Fruit fly (Drosophila melanogaster) whole organism, wandering third instar larva: ENCODE measurements around the gene Gyc88E.

Experiments used
- Abd-B ChIP-seq: fragments of >200 bp; optimal IDR thresholded peaks from 2 replicates; lab custom pipeline; 2017; ENCODE audit warnings: missing biosample characterization, missing genetic modification characterization
- CG32264 ChIP-seq: fragments of 200-800 bp; sonication (Bioruptor generic); optimal IDR thresholded peaks from 2 replicates; lab custom pipeline; 2016; ENCODE audit warnings: missing biosample characterization, missing genetic modification characterization
- CG9705 ChIP-seq: fragments of 200-800 bp; sonication (Bioruptor generic); optimal IDR thresholded peaks from 2 replicates; lab custom pipeline; 2018; ENCODE audit warnings: missing biosample characterization, mild to moderate bottlenecking, missing genetic modification characterization
- CrebA ChIP-seq: fragments of 200-800 bp; sonication (Bioruptor generic); optimal IDR thresholded peaks from 2 replicates; lab custom pipeline; 2016; ENCODE audit warnings: missing biosample characterization, mild to moderate bottlenecking, missing genetic modification characterization, borderline replicate concordance
- Dif ChIP-seq: fragments of 200-275, 200-300 bp; sonication (Bioruptor generic); optimal IDR thresholded peaks from 2 replicates; lab custom pipeline; 2018; ENCODE audit warnings: missing biosample characterization, missing genetic modification characterization; ENCODE audit not compliant: partially characterized antibody
- HLH106 ChIP-seq: fragments of 200-800 bp; optimal IDR thresholded peaks from 3 replicates; lab custom pipeline; 2019; ENCODE audit warnings: missing biosample characterization, mild to moderate bottlenecking, missing genetic modification characterization, moderate library complexity
- Hr78 ChIP-seq: fragments of >200 bp; optimal IDR thresholded peaks from 2 replicates; lab custom pipeline; 2017; ENCODE audit warnings: missing biosample characterization, missing genetic modification characterization
- Hr83 ChIP-seq: fragments of 200-300 bp; sonication (Bioruptor generic); optimal IDR thresholded peaks from 2 replicates; lab custom pipeline; 2016; ENCODE audit warnings: missing biosample characterization, mild to moderate bottlenecking, missing genetic modification characterization, moderate library complexity; ENCODE audit not compliant: poor library complexity, severe bottlenecking
- Jra ChIP-seq: sonication (Bioruptor generic); optimal IDR thresholded peaks from 2 replicates; lab custom pipeline; 2016; ENCODE audit warnings: missing biosample characterization, missing genetic modification characterization
- Mio ChIP-seq: sonication (Bioruptor generic); optimal IDR thresholded peaks from 2 replicates; lab custom pipeline; 2016; ENCODE audit warnings: missing biosample characterization, missing genetic modification characterization
- Myc ChIP-seq: fragments of >200 bp; optimal IDR thresholded peaks from 2 replicates; lab custom pipeline; 2017
- N ChIP-seq: fragments of >200 bp; optimal IDR thresholded peaks from 2 replicates; lab custom pipeline; 2018; ENCODE audit warnings: missing biosample characterization, missing external identifiers, missing genetic modification characterization
- OdsH ChIP-seq: fragments of 200-800 bp; sonication (Bioruptor generic); optimal IDR thresholded peaks from 2 replicates; lab custom pipeline; 2016; ENCODE audit warnings: missing biosample characterization, mild to moderate bottlenecking, missing genetic modification characterization
- Rel ChIP-seq, 2 experiments: fragments of 200-800 bp; sonication (Bioruptor generic) in 1 of 2; optimal IDR thresholded peaks; 2 replicates in 1 of 2; 3 replicates in 1 of 2; lab custom pipeline; 2016 to 2019; ENCODE audit warnings: mild to moderate bottlenecking in 2 of 2, missing biosample characterization in 2 of 2, missing genetic modification characterization in 2 of 2, moderate library complexity in 1 of 2
- Sp1 ChIP-seq: fragments of 200-800 bp; sonication (Bioruptor generic); optimal IDR thresholded peaks from 3 replicates; lab custom pipeline; 2019; ENCODE audit warnings: missing biosample characterization, mild to moderate bottlenecking, missing genetic modification characterization, moderate library complexity
- Vsx2 ChIP-seq: fragments of 200-300, 225-300 bp; sonication (Bioruptor generic); optimal IDR thresholded peaks from 2 replicates; lab custom pipeline; 2018; ENCODE audit warnings: missing biosample characterization, missing genetic modification characterization; ENCODE audit not compliant: partially characterized antibody
- br ChIP-seq: fragments of 200-800 bp; sonication (Bioruptor generic); optimal IDR thresholded peaks from 2 replicates; lab custom pipeline; 2016; ENCODE audit warnings: missing biosample characterization, missing genetic modification characterization
- brk ChIP-seq: fragments of 200-800 bp; sonication (Bioruptor generic); optimal IDR thresholded peaks from 2 replicates; lab custom pipeline; 2016; ENCODE audit warnings: missing biosample characterization, mild to moderate bottlenecking, missing genetic modification characterization
- dsf ChIP-seq: sonication (Bioruptor generic); optimal IDR thresholded peaks from 2 replicates; lab custom pipeline; 2016; ENCODE audit warnings: missing biosample characterization, missing genetic modification characterization, borderline replicate concordance
- ey ChIP-seq: fragments of 200-800 bp; sonication (Bioruptor generic); optimal IDR thresholded peaks from 2 replicates; lab custom pipeline; 2016; ENCODE audit warnings: missing biosample characterization, missing genetic modification characterization
- foxo ChIP-seq, 2 experiments: fragments of 200-800 bp; sonication (Bioruptor generic); optimal IDR thresholded peaks; 2 replicates in 1 of 2; 3 replicates in 1 of 2; lab custom pipeline; 2016 to 2017; ENCODE audit warnings: missing biosample characterization in 2 of 2, missing genetic modification characterization in 2 of 2
- fru ChIP-seq: fragments of 200-800 bp; sonication (Bioruptor generic); optimal IDR thresholded peaks from 3 replicates; lab custom pipeline; 2016; ENCODE audit warnings: missing biosample characterization, mild to moderate bottlenecking, missing genetic modification characterization
- h ChIP-seq: fragments of 200-800 bp; sonication (Bioruptor generic); optimal IDR thresholded peaks from 3 replicates; lab custom pipeline; 2016; ENCODE audit warnings: missing biosample characterization, mild to moderate bottlenecking, missing genetic modification characterization
- jim ChIP-seq: fragments of 175-275, 200-325 bp; sonication (Bioruptor generic); optimal IDR thresholded peaks from 2 replicates; lab custom pipeline; 2016; ENCODE audit warnings: missing biosample characterization, mild to moderate bottlenecking, missing genetic modification characterization
- lola ChIP-seq: fragments of >200 bp; optimal IDR thresholded peaks from 2 replicates; lab custom pipeline; 2017; ENCODE audit warnings: missing biosample characterization, missing genetic modification characterization
- pan ChIP-seq: fragments of >200 bp; optimal IDR thresholded peaks from 2 replicates; lab custom pipeline; 2017
- psq ChIP-seq: fragments of 200-800 bp; sonication (Bioruptor generic); optimal IDR thresholded peaks from 3 replicates; lab custom pipeline; 2017; ENCODE audit warnings: missing biosample characterization, mild to moderate bottlenecking, missing genetic modification characterization, moderate library complexity
- rgr ChIP-seq: fragments of 200-800 bp; sonication (Bioruptor generic); optimal IDR thresholded peaks from 3 replicates; lab custom pipeline; 2016; ENCODE audit warnings: missing biosample characterization, mild to moderate bottlenecking, missing genetic modification characterization
- sage ChIP-seq: fragments of 200-800 bp; sonication (Bioruptor generic); optimal IDR thresholded peaks from 2 replicates; lab custom pipeline; 2016; ENCODE audit warnings: missing biosample characterization, mild to moderate bottlenecking, missing genetic modification characterization
- sv ChIP-seq: fragments of 200-800 bp; sonication (Bioruptor generic); optimal IDR thresholded peaks from 3 replicates; lab custom pipeline; 2016; ENCODE audit warnings: missing biosample characterization, missing genetic modification characterization
- tai ChIP-seq: sonication (Bioruptor generic); optimal IDR thresholded peaks from 2 replicates; lab custom pipeline; 2016; ENCODE audit warnings: missing biosample characterization, missing genetic modification characterization
- woc ChIP-seq: sonication (Bioruptor generic); optimal IDR thresholded peaks from 2 replicates; lab custom pipeline; 2016; ENCODE audit warnings: missing biosample characterization, mild to moderate bottlenecking, missing genetic modification characterization

Gyc88E gene

dm6 chr3R:15147038-15147744 is 3.0 kb upstream of the Gyc88E start, which contains the start of gene Glys:
Gene Glys, minus strand, starts transcription at chr3R:15147531.
- TF ChIP-seq Dif (GFP tag; lab: Kevin White, UChicago) (peak; percentile 41), h (peak; percentile 43), Hr83 (GFP tag; lab: Kevin White, UChicago) (peak; percentile 47), Myc (lab: Kevin White, UChicago) (peak; percentile 8), HLH106 (tag; lab: Kevin White, UChicago) (peak; percentile 20), sage (GFP tag; lab: Kevin White, UChicago) (peak; percentile 49), Rel (GFP tag; optimal IDR thresholded peaks at IDR 0.05; lab: Kevin White, UChicago) (peak; percentile 67), Rel (tag; optimal IDR thresholded peaks at IDR 0.05; lab: Kevin White, UChicago) (peak; percentile 43), Vsx2 (GFP tag; lab: Kevin White, UChicago) (peak; percentile 9), CG32264 (no peak), rgr (GFP tag; lab: Kevin White, UChicago) (no peak), br (GFP tag; lab: Kevin White, UChicago) (peak; percentile 14), psq (GFP tag; lab: Kevin White, UChicago) (peak; percentile 1), Abd-B (GFP tag; lab: Kevin White, UChicago) (no peak), fru (GFP tag; lab: Kevin White, UChicago) (peak; percentile 4)

- TF ChIP-seq sv (GFP tag; lab: Kevin White, UChicago) (no peak), foxo (GFP tag; optimal IDR thresholded peaks at IDR 0.05; lab: Kevin White, UChicago) (no peak), ey (GFP tag; lab: Kevin White, UChicago) (no peak), woc (GFP tag; lab: Kevin White, UChicago) (no peak), jim (GFP tag; lab: Kevin White, UChicago) (no peak), dsf (GFP tag; lab: Kevin White, UChicago) (no peak), psq (GFP tag; lab: Kevin White, UChicago) (no peak), Sp1 (GFP tag; lab: Kevin White, UChicago) (no peak), Abd-B (GFP tag; lab: Kevin White, UChicago) (no peak), CrebA (GFP tag; lab: Kevin White, UChicago) (no peak), CG9705 (GFP tag; lab: Kevin White, UChicago) (no peak), Hr83 (GFP tag; lab: Kevin White, UChicago) (no peak), Mio (GFP tag; lab: Kevin White, UChicago) (no peak), brk (GFP tag; lab: Kevin White, UChicago) (no peak), Jra (GFP tag; lab: Kevin White, UChicago) (no peak), OdsH (GFP tag; lab: Kevin White, UChicago) (no peak)
Measured at dm6 chr3R:15147872-15148444, 2.2 kb upstream of the Gyc88E start.

dm6 chr3R:15148562-15148961 is 1.6 kb upstream of the Gyc88E start:
- TF ChIP-seq tai (GFP tag; lab: Kevin White, UChicago): no peak
- TF ChIP-seq h: no peak
- TF ChIP-seq sv (GFP tag; lab: Kevin White, UChicago): no peak
- TF ChIP-seq pan (lab: Kevin White, UChicago): no peak
- no peak for TF ChIP-seq Rel (GFP tag; optimal IDR thresholded peaks at IDR 0.05; lab: Kevin White, UChicago)
- no peak for TF ChIP-seq Rel (tag; optimal IDR thresholded peaks at IDR 0.05; lab: Kevin White, UChicago)
- TF ChIP-seq jim (GFP tag; lab: Kevin White, UChicago): no peak
- no peak for TF ChIP-seq foxo (GFP tag; optimal IDR thresholded peaks at IDR 0.05; lab: Kevin White, UChicago)
- no peak for TF ChIP-seq CG32264
- no peak for TF ChIP-seq Hr83 (GFP tag; lab: Kevin White, UChicago)
- no peak for TF ChIP-seq Hr78 (GFP tag; lab: Kevin White, UChicago)
- TF ChIP-seq rgr (GFP tag; lab: Kevin White, UChicago): no peak
- no peak for TF ChIP-seq ey (GFP tag; lab: Kevin White, UChicago)

dm6 chr3R:15177230-15177629 is 27.1 kb downstream of the Gyc88E start:
- TF ChIP-seq Jra (GFP tag; lab: Kevin White, UChicago): no peak
- TF ChIP-seq HLH106 (tag; lab: Kevin White, UChicago): no peak
- TF ChIP-seq Hr83 (GFP tag; lab: Kevin White, UChicago): no peak
- no peak for TF ChIP-seq tai (GFP tag; lab: Kevin White, UChicago)
- no peak for TF ChIP-seq dsf (GFP tag; lab: Kevin White, UChicago)
- TF ChIP-seq h: no peak
- no peak for TF ChIP-seq Dif (GFP tag; lab: Kevin White, UChicago)
- no peak for TF ChIP-seq brk (GFP tag; lab: Kevin White, UChicago)
- TF ChIP-seq pan (lab: Kevin White, UChicago): no peak
- TF ChIP-seq CrebA (GFP tag; lab: Kevin White, UChicago): no peak
- TF ChIP-seq ey (GFP tag; lab: Kevin White, UChicago): no peak
- no peak for TF ChIP-seq fru (GFP tag; lab: Kevin White, UChicago)
- TF ChIP-seq lola: no peak
- no peak for TF ChIP-seq N (GFP tag; lab: Kevin White, UChicago)
- no peak for TF ChIP-seq Rel (GFP tag; optimal IDR thresholded peaks at IDR 0.05; lab: Kevin White, UChicago)
- no peak for TF ChIP-seq Rel (tag; optimal IDR thresholded peaks at IDR 0.05; lab: Kevin White, UChicago)
